Fruit fly (Drosophila melanogaster): ENCODE data around the gene mira.

mira gene

dm6 chr3R:19924331-19924730, 10.6 kb downstream of the mira start (continued):
- TF ChIP-seq Hr3 (GFP tag; optimal IDR thresholded peaks at IDR 0.05) (no peak), lilli (GFP tag; optimal IDR thresholded peaks at IDR 0.05) (no peak), Camta (GFP tag; optimal IDR thresholded peaks at IDR 0.05) (no peak), HLH54F (GFP tag; optimal IDR thresholded peaks at IDR 0.05) (no peak), CG2120 (GFP tag; optimal IDR thresholded peaks at IDR 0.05) (peak; percentile 48), CG6791 (GFP tag; IDR thresholded peaks at IDR 0.05; ENCODE audit: partially characterized antibody) (no peak), so (GFP tag; IDR thresholded peaks at IDR 0.05) (no peak), CG7928 (GFP tag; optimal IDR thresholded peaks at IDR 0.05) (no peak), CG6854 (GFP tag; optimal IDR thresholded peaks at IDR 0.05) (peak; percentile 37), Dp (GFP tag; optimal IDR thresholded peaks at IDR 0.05) (no peak), CG1647 (GFP tag; optimal IDR thresholded peaks at IDR 0.05) (no peak), Med (GFP tag) (peak; percentile 90), Taf1 (GFP tag; IDR thresholded peaks at IDR 0.05) (no peak), D (optimal IDR thresholded peaks at IDR 0.05) (no peak), D (GFP tag; optimal IDR thresholded peaks at IDR 0.05) (no peak), sob (GFP tag; IDR thresholded peaks at IDR 0.05) (peak; percentile 33; the same call in 1 of the 2 replicates), insv (GFP tag; optimal IDR thresholded peaks at IDR 0.05) (no peak), CG14014 (GFP tag; IDR thresholded peaks at IDR 0.05) (peak; percentile 43; the same call in 1 of the 2 replicates), Dad (GFP tag; optimal IDR thresholded peaks at IDR 0.05) (no peak), CG16813 (GFP tag; IDR thresholded peaks at IDR 0.05; ENCODE audit: partially characterized antibody) (no peak), tll (GFP tag; optimal IDR thresholded peaks at IDR 0.05) (no peak), odd (GFP tag; optimal IDR thresholded peaks at IDR 0.05) (no peak), ato (GFP tag; IDR thresholded peaks at IDR 0.05; ENCODE audit: partially characterized antibody) (no peak), B-H2 (GFP tag; optimal IDR thresholded peaks at IDR 0.05) (peak; percentile 11), salm (tag; optimal IDR thresholded peaks at IDR 0.05) (no peak), Myb (GFP tag; optimal IDR thresholded peaks at IDR 0.05) (no peak), CG9876 (GFP tag; optimal IDR thresholded peaks at IDR 0.05) (no peak), wor (GFP tag; IDR thresholded peaks at IDR 0.05) (no peak), CG9797 (GFP tag; optimal IDR thresholded peaks at IDR 0.05) (no peak), repo (GFP tag; optimal IDR thresholded peaks at IDR 0.05) (no peak), Sry-δ (GFP tag; optimal IDR thresholded peaks at IDR 0.05) (no peak), Bteb2 (GFP tag; optimal IDR thresholded peaks at IDR 0.05) (no peak), bigmax (GFP tag; optimal IDR thresholded peaks at IDR 0.05) (no peak), gsb-n (tag; optimal IDR thresholded peaks at IDR 0.05) (no peak), CG2202 (tag; optimal IDR thresholded peaks at IDR 0.05) (no peak), peb (GFP tag; IDR thresholded peaks at IDR 0.05) (no peak), cad (GFP tag; optimal IDR thresholded peaks at IDR 0.05) (no peak), CG4360 (GFP tag; IDR thresholded peaks at IDR 0.05) (no peak), Spps (tag; optimal IDR thresholded peaks at IDR 0.05) (no peak), CTCF (GFP tag; optimal IDR thresholded peaks at IDR 0.05) (no peak), Sin3A (optimal IDR thresholded peaks at IDR 0.05) (no peak), CG33213 (GFP tag; optimal IDR thresholded peaks at IDR 0.05) (no peak), CG15011 (GFP tag; optimal IDR thresholded peaks at IDR 0.05) (peak; percentile 42), CG2678 (tag; optimal IDR thresholded peaks at IDR 0.05) (no peak), mirr (GFP tag; optimal IDR thresholded peaks at IDR 0.05) (peak; percentile 54), H15 (GFP tag; IDR thresholded peaks at IDR 0.05) (no peak), en (GFP tag; optimal IDR thresholded peaks at IDR 0.05) (no peak), CG11093 (GFP tag; IDR thresholded peaks at IDR 0.05) (no peak), Dref (GFP tag; IDR thresholded peaks at IDR 0.05) (no peak), NC2α (GFP tag; optimal IDR thresholded peaks at IDR 0.05) (no peak), h (optimal IDR thresholded peaks at IDR 0.05) (no peak), bbx (GFP tag; IDR thresholded peaks at IDR 0.05; ENCODE audit: partially characterized antibody) (no peak), CG9817 (tag; optimal IDR thresholded peaks at IDR 0.05) (peak; percentile 10), Opbp (GFP tag; IDR thresholded peaks at IDR 0.05; ENCODE audit: partially characterized antibody) (no peak)
